Fruit fly (Drosophila melanogaster) whole organism, embryonic: ENCODE measurements around the gene Arl8.
A peak's percentile ranks its signal among the peaks of the same experiment; 100 is the strongest.

ENCODE experiments used
- C15 ChIP-seq: fragments of 200-800 bp; sonication (Bioruptor generic); IDR thresholded peaks from 3 replicates; pipeline ENCODE4 v1.3.6; 2022; ENCODE audit warnings: missing biosample characterization, missing genetic modification characterization
- CG10147 ChIP-seq: fragments of 200-800 bp; sonication (Bioruptor generic); optimal IDR thresholded peaks from 2 replicates; lab custom pipeline; 2019; ENCODE audit warnings: missing biosample characterization, mild to moderate bottlenecking, missing genetic modification characterization, moderate library complexity
- CG1024 ChIP-seq: fragments of 200-800 bp; sonication (Bioruptor generic); IDR thresholded peaks from 2 replicates; pipeline ENCODE4 v1.3.6; 2022; ENCODE audit warnings: missing biosample characterization, missing genetic modification characterization
- CG11456 ChIP-seq: fragments of 200-800 bp; sonication (Bioruptor generic); IDR thresholded peaks from 3 replicates; pipeline ENCODE4 v1.3.6; 2022; ENCODE audit warnings: missing biosample characterization, missing genetic modification characterization
- CG12744 ChIP-seq: fragments of 200-800 bp; sonication (Bioruptor generic); optimal IDR thresholded peaks from 2 replicates; lab custom pipeline; 2016; ENCODE audit warnings: missing biosample characterization, missing genetic modification characterization
- CG13287 ChIP-seq: fragments of 200-800 bp; sonication (Bioruptor generic); IDR thresholded peaks from 2 replicates; pipeline ENCODE4 v1.3.6; 2022; ENCODE audit warnings: missing biosample characterization, missing genetic modification characterization; ENCODE audit not compliant: partially characterized antibody
- CG13424 ChIP-seq: fragments of 200-800 bp; sonication (Bioruptor generic); optimal IDR thresholded peaks from 2 replicates; lab custom pipeline; 2019; ENCODE audit warnings: missing biosample characterization, mild to moderate bottlenecking, missing genetic modification characterization, moderate library complexity
- CG1647 ChIP-seq: fragments of 200-800 bp; sonication (Bioruptor generic); optimal IDR thresholded peaks from 3 replicates; lab custom pipeline; 2016; ENCODE audit warnings: missing biosample characterization, missing genetic modification characterization
- CG17802 ChIP-seq: fragments of 200-800 bp; sonication (Bioruptor generic); optimal IDR thresholded peaks from 2 replicates; lab custom pipeline; 2018; ENCODE audit warnings: missing biosample characterization, mild to moderate bottlenecking, missing genetic modification characterization, moderate library complexity
- CG17829 ChIP-seq: fragments of 200-800 bp; optimal IDR thresholded peaks from 2 replicates; lab custom pipeline; 2019; ENCODE audit warnings: missing biosample characterization, mild to moderate bottlenecking, missing genetic modification characterization, moderate library complexity
- CG31365 ChIP-seq: fragments of 200-800 bp; sonication (Bioruptor generic); optimal IDR thresholded peaks from 2 replicates; lab custom pipeline; 2018; ENCODE audit warnings: missing biosample characterization, mild to moderate bottlenecking, missing genetic modification characterization
- CG33557 ChIP-seq: fragments of 200-800 bp; sonication (Bioruptor generic); optimal IDR thresholded peaks from 2 replicates; lab custom pipeline; 2019; ENCODE audit warnings: missing biosample characterization, mild to moderate bottlenecking, missing genetic modification characterization, moderate library complexity
- CG3407 ChIP-seq: fragments of 200-800 bp; sonication (Bioruptor generic); optimal IDR thresholded peaks from 2 replicates; lab custom pipeline; 2018; ENCODE audit warnings: missing biosample characterization, mild to moderate bottlenecking, missing genetic modification characterization
- CG34224 ChIP-seq: fragments of 200-800 bp; sonication (Bioruptor generic); IDR thresholded peaks from 3 replicates; pipeline ENCODE4 v1.3.6; 2022; ENCODE audit warnings: missing biosample characterization, missing genetic modification characterization; ENCODE audit not compliant: partially characterized antibody
- CG4820 ChIP-seq: fragments of 200-800 bp; sonication (Bioruptor generic); optimal IDR thresholded peaks from 3 replicates; lab custom pipeline; 2016; ENCODE audit warnings: missing biosample characterization, missing genetic modification characterization
- CG7987 ChIP-seq: fragments of 200-800 bp; sonication (Bioruptor generic); optimal IDR thresholded peaks from 2 replicates; lab custom pipeline; 2018; ENCODE audit warnings: missing biosample characterization, mild to moderate bottlenecking, missing genetic modification characterization, moderate library complexity
- CG8089 ChIP-seq: fragments of 200-800 bp; sonication (Bioruptor generic); optimal IDR thresholded peaks from 3 replicates; lab custom pipeline; 2016; ENCODE audit warnings: missing biosample characterization, missing genetic modification characterization
- CG9609 ChIP-seq: fragments of 200-800 bp; sonication (Bioruptor generic); optimal IDR thresholded peaks from 3 replicates; lab custom pipeline; 2016; ENCODE audit warnings: missing biosample characterization, missing genetic modification characterization
- Camta ChIP-seq: fragments of 200-800 bp; sonication (Bioruptor generic); optimal IDR thresholded peaks from 2 replicates; lab custom pipeline; 2016; ENCODE audit warnings: missing biosample characterization, missing genetic modification characterization
- CkIIα-i1 ChIP-seq: fragments of 200-800 bp; sonication (Bioruptor generic); IDR thresholded peaks from 2 replicates; pipeline ENCODE4 v1.3.6; 2022; ENCODE audit warnings: missing biosample characterization, missing genetic modification characterization
- Dip2 ChIP-seq: fragments of 200-800 bp; sonication (Bioruptor generic); IDR thresholded peaks from 2 replicates; pipeline ENCODE4 v1.3.6; 2022; ENCODE audit warnings: missing biosample characterization, missing genetic modification characterization
- Fer3 ChIP-seq: fragments of 200-800 bp; sonication (Bioruptor generic); optimal IDR thresholded peaks from 2 replicates; lab custom pipeline; 2018; ENCODE audit warnings: missing biosample characterization, mild to moderate bottlenecking, missing genetic modification characterization, moderate library complexity
- HLH4C ChIP-seq: fragments of 200-800 bp; sonication (Bioruptor generic); IDR thresholded peaks from 3 replicates; pipeline ENCODE4 v1.3.6; 2022; ENCODE audit warnings: missing biosample characterization, missing genetic modification characterization; ENCODE audit not compliant: partially characterized antibody
- Mad ChIP-seq: fragments of 200-800 bp; sonication (Bioruptor generic); optimal IDR thresholded peaks from 2 replicates; lab custom pipeline; 2016; ENCODE audit warnings: missing biosample characterization, missing genetic modification characterization
- Myb ChIP-seq: fragments of 200-800 bp; sonication (Bioruptor generic); optimal IDR thresholded peaks from 2 replicates; lab custom pipeline; 2016; ENCODE audit warnings: missing biosample characterization, missing genetic modification characterization
- NfI ChIP-seq: fragments of 200-800 bp; sonication (Bioruptor generic); optimal IDR thresholded peaks from 3 replicates; lab custom pipeline; 2018; ENCODE audit warnings: missing biosample characterization, mild to moderate bottlenecking, missing genetic modification characterization, moderate library complexity
- Oaz ChIP-seq: fragments of 200-800 bp; sonication (Bioruptor generic); IDR thresholded peaks from 2 replicates; pipeline ENCODE4 v1.3.6; 2022; ENCODE audit warnings: missing biosample characterization, missing genetic modification characterization
- Optix ChIP-seq: fragments of 200-800 bp; sonication (Bioruptor generic); IDR thresholded peaks from 3 replicates; pipeline ENCODE4 v1.3.6; 2022; ENCODE audit warnings: missing biosample characterization, missing genetic modification characterization
- Pdp1 ChIP-seq, 2 experiments: fragments of 200-800 bp; sonication (Bioruptor generic); optimal IDR thresholded peaks; 3 replicates each; lab custom pipeline; 2016; ENCODE audit warnings: missing biosample characterization in 2 of 2, missing genetic modification characterization in 2 of 2, mild to moderate bottlenecking in 1 of 2, moderate library complexity in 1 of 2
- Rx ChIP-seq: fragments of 200-800 bp; sonication (Bioruptor generic); IDR thresholded peaks from 2 replicates; pipeline ENCODE4 v1.3.6; 2022; ENCODE audit warnings: missing biosample characterization, missing genetic modification characterization
- Six4 ChIP-seq: fragments of 200-800 bp; sonication (Bioruptor generic); optimal IDR thresholded peaks from 2 replicates; lab custom pipeline; 2016; ENCODE audit warnings: missing biosample characterization, missing genetic modification characterization
- Sry-δ ChIP-seq: fragments of 200-800 bp; sonication (Bioruptor generic); optimal IDR thresholded peaks from 2 replicates; lab custom pipeline; 2016; ENCODE audit warnings: missing biosample characterization, missing genetic modification characterization
- chm ChIP-seq: fragments of 200-800 bp; sonication (Bioruptor generic); IDR thresholded peaks from 2 replicates; pipeline ENCODE4 v1.3.6; 2022; ENCODE audit warnings: missing biosample characterization, missing genetic modification characterization
- ci ChIP-seq: fragments of 200-800 bp; sonication (Bioruptor generic); IDR thresholded peaks from 3 replicates; pipeline ENCODE4 v1.3.6; 2022; ENCODE audit warnings: missing biosample characterization, missing genetic modification characterization
- dysf ChIP-seq: fragments of 200-800 bp; sonication (Bioruptor generic); IDR thresholded peaks from 3 replicates; pipeline ENCODE4 v1.3.6; 2022; ENCODE audit warnings: missing biosample characterization, missing genetic modification characterization
- fd3F ChIP-seq: fragments of 200-800 bp; sonication (Bioruptor generic); optimal IDR thresholded peaks from 2 replicates; lab custom pipeline; 2018; ENCODE audit warnings: missing biosample characterization, mild to moderate bottlenecking, missing genetic modification characterization, moderate library complexity
- fu2 ChIP-seq: fragments of 200-800 bp; sonication (Bioruptor generic); optimal IDR thresholded peaks from 2 replicates; lab custom pipeline; 2016; ENCODE audit warnings: missing biosample characterization, missing genetic modification characterization
- gsb-n ChIP-seq: fragments of 200-800 bp; sonication (Bioruptor generic); optimal IDR thresholded peaks from 3 replicates; lab custom pipeline; 2018; ENCODE audit warnings: missing biosample characterization, mild to moderate bottlenecking, missing genetic modification characterization
- jigr1 ChIP-seq: fragments of 200-800 bp; sonication (Bioruptor generic); IDR thresholded peaks from 3 replicates; pipeline ENCODE4 v1.3.6; 2022; ENCODE audit warnings: missing biosample characterization, missing genetic modification characterization
- kay ChIP-seq: fragments of 200-800 bp; sonication (Bioruptor generic); optimal IDR thresholded peaks from 2 replicates; lab custom pipeline; 2016; ENCODE audit warnings: missing biosample characterization, missing genetic modification characterization
- nmo ChIP-seq: fragments of 200-800 bp; sonication (Bioruptor generic); optimal IDR thresholded peaks from 2 replicates; lab custom pipeline; 2018; ENCODE audit warnings: missing biosample characterization, mild to moderate bottlenecking, missing genetic modification characterization, moderate library complexity
- oc ChIP-seq: fragments of 200-800 bp; sonication (Bioruptor generic); optimal IDR thresholded peaks from 2 replicates; lab custom pipeline; 2018; ENCODE audit warnings: missing biosample characterization, mild to moderate bottlenecking, missing genetic modification characterization, moderate library complexity
- pfk ChIP-seq: fragments of 200-800 bp; sonication (Bioruptor generic); optimal IDR thresholded peaks from 2 replicates; lab custom pipeline; 2018; ENCODE audit warnings: missing biosample characterization, mild to moderate bottlenecking, missing genetic modification characterization, moderate library complexity
- schlank ChIP-seq: fragments of 200-800 bp; sonication (Bioruptor generic); optimal IDR thresholded peaks from 2 replicates; lab custom pipeline; 2018; ENCODE audit warnings: missing biosample characterization, mild to moderate bottlenecking, missing genetic modification characterization
- slou ChIP-seq: fragments of 200-800 bp; sonication (Bioruptor generic); optimal IDR thresholded peaks from 3 replicates; lab custom pipeline; 2016; ENCODE audit warnings: missing biosample characterization, missing genetic modification characterization
- sna ChIP-seq: fragments of 200-800 bp; sonication (Bioruptor generic); IDR thresholded peaks from 2 replicates; pipeline ENCODE4 v1.3.6; 2022; ENCODE audit warnings: missing biosample characterization, missing genetic modification characterization; ENCODE audit not compliant: partially characterized antibody
- sob ChIP-seq: fragments of 200-800 bp; sonication (Bioruptor generic); IDR thresholded peaks from 2 replicates; pipeline ENCODE4 v1.3.6; 2022; ENCODE audit warnings: missing biosample characterization, missing genetic modification characterization
- vnd ChIP-seq: fragments of 200-800 bp; sonication (Bioruptor generic); IDR thresholded peaks from 3 replicates; pipeline ENCODE4 v1.3.6; 2022; ENCODE audit warnings: missing biosample characterization, missing genetic modification characterization; ENCODE audit not compliant: partially characterized antibody
- wor ChIP-seq: fragments of 200-800 bp; sonication (Bioruptor generic); IDR thresholded peaks from 2 replicates; pipeline ENCODE4 v1.3.6; 2022; ENCODE audit warnings: missing biosample characterization, missing genetic modification characterization

The Arl8 gene

DNA sequence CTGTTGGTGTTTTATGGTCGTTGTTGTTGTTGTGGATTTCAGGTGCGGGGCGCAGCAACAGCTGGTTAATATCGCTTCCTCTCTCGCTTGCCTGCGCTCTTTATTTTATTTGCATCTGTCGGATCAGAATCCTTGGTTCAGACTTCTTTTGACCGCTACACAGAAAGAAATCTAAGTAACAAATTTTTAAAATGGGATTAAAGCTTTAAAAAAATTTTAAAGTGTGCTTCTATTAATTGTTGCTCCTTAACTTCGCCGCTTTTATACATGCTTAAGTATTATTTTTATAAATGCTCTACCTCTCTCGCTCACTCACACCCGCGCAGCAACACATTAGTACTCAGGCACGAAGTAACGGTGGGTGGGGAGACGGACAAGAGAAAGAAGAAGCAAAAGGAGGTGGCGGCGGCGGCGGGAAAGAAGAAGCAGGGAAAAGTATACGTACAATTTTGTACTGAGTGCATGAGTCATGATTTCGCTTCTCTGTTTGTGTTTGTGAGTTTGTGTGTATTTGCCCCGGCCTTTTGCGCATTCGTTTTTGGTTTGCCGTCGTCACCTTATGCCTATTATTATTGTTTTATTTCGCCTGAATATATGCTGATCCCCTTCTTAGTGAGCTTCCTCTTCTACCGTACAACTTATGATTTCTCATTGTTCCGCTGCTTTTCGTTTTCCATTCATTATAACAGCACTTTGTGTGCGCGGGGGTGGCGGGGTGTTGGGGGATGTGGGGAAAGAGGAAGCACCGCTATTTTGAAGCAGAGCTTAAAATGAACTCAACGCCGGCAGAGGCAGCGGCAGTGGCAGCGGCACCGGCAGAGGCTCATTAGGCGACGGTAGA, 12.4 kb upstream of the Arl8 start (continued):
- peak; percentile 50 for TF ChIP-seq Sry-δ (GFP tag; lab: Kevin White, UChicago)
- TF ChIP-seq CkIIα-i1 (GFP tag; lab: Robert Waterston, UW) = no peak
- peak; percentile 78 for TF ChIP-seq CG13424 (tag; lab: Kevin White, UChicago)
- peak; percentile 73 for TF ChIP-seq CG4820 (GFP tag; lab: Kevin White, UChicago)
- TF ChIP-seq CG8089 (GFP tag; lab: Kevin White, UChicago) = peak; percentile 75
- peak; percentile 67 for TF ChIP-seq nmo (GFP tag; lab: Kevin White, UChicago)
- TF ChIP-seq CG7987 (GFP tag; lab: Kevin White, UChicago) = peak; percentile 50
- TF ChIP-seq CG31365 = peak; percentile 21
- TF ChIP-seq Oaz (GFP tag; lab: Robert Waterston, UW) = peak; percentile 50; the same call in 1 of the 2 replicates
- TF ChIP-seq gsb-n (tag; lab: Kevin White, UChicago) = peak; percentile 78
- TF ChIP-seq chm (GFP tag; lab: Robert Waterston, UW) = peak; percentile 77
- TF ChIP-seq pfk (GFP tag; lab: Kevin White, UChicago) = no peak
- TF ChIP-seq jigr1 (GFP tag; lab: Robert Waterston, UW) = no peak
- peak; percentile 79 for TF ChIP-seq CG1647 (GFP tag; lab: Kevin White, UChicago)
- TF ChIP-seq Myb = peak; percentile 60
- TF ChIP-seq Fer3 (tag; lab: Kevin White, UChicago) = peak; percentile 84
- TF ChIP-seq Mad = peak; percentile 64
- peak; percentile 76 for TF ChIP-seq NfI (GFP tag; lab: Kevin White, UChicago)
- TF ChIP-seq CG17802 = peak; percentile 45
- peak; percentile 47; the same call in 1 of the 2 replicates for TF ChIP-seq CG1024 (GFP tag; lab: Robert Waterston, UW)
- TF ChIP-seq slou (GFP tag; lab: Kevin White, UChicago) = peak; percentile 37
- TF ChIP-seq schlank (tag; lab: Kevin White, UChicago) = peak; percentile 32
- peak; percentile 84 for TF ChIP-seq CG12744 (GFP tag; lab: Kevin White, UChicago)
- TF ChIP-seq Optix (GFP tag; lab: Robert Waterston, UW) = peak; percentile 82
- TF ChIP-seq oc (tag; lab: Kevin White, UChicago) = peak; percentile 78
- TF ChIP-seq CG17829 (tag; lab: Kevin White, UChicago) = peak; percentile 88
- TF ChIP-seq sob = peak; percentile 44; the same call in 1 of the 2 replicates
- TF ChIP-seq ci = peak; percentile 89
- no peak for TF ChIP-seq vnd (GFP tag; lab: Robert Waterston, UW)
- TF ChIP-seq Rx (GFP tag; lab: Robert Waterston, UW) = peak; percentile 74
- TF ChIP-seq Camta = peak; percentile 76
- peak; percentile 71 for TF ChIP-seq CG10147 (GFP tag; lab: Kevin White, UChicago)
- TF ChIP-seq CG11456 (GFP tag; lab: Robert Waterston, UW) = peak; percentile 81
- TF ChIP-seq CG13287 (GFP tag; lab: Robert Waterston, UW) = no peak
- peak; percentile 67 for TF ChIP-seq fu2 (GFP tag; lab: Kevin White, UChicago)
- peak; percentile 94 for TF ChIP-seq kay (GFP tag; lab: Kevin White, UChicago)
- peak; percentile 60 for TF ChIP-seq fd3F
- TF ChIP-seq CG34224 (GFP tag; lab: Robert Waterston, UW) = no peak
- peak; percentile 54 for TF ChIP-seq Six4 (GFP tag; lab: Kevin White, UChicago)
- TF ChIP-seq Pdp1 (GFP tag; optimal IDR thresholded peaks at IDR 0.05; lab: Kevin White, UChicago) = peak; percentile 68 to 75
- TF ChIP-seq Dip2 (GFP tag; lab: Robert Waterston, UW) = no peak
- TF ChIP-seq HLH4C = no peak
- TF ChIP-seq CG33557 (GFP tag; lab: Kevin White, UChicago) = peak; percentile 13
- TF ChIP-seq dysf (GFP tag; lab: Robert Waterston, UW) = peak; percentile 86
- peak; percentile 74 for TF ChIP-seq CG9609 (GFP tag; lab: Kevin White, UChicago)
- TF ChIP-seq CG3407 (GFP tag; lab: Kevin White, UChicago) = peak; percentile 62
- TF ChIP-seq wor (GFP tag; lab: Robert Waterston, UW) = no peak
- peak; percentile 51; the same call in 1 of the 3 replicates for TF ChIP-seq C15 (GFP tag; lab: Robert Waterston, UW)
- no peak for TF ChIP-seq sna
